Worm (Caenorhabditis elegans): ENCODE measurements around the gene C48B4.12.

- TF ChIP-seq unc-39 (tag; optimal IDR thresholded peaks at IDR 0.05), result no peak
- TF ChIP-seq nfya-1 (tag; optimal IDR thresholded peaks at IDR 0.05; ENCODE audit: insufficient read depth), result no peak
- no peak for TF ChIP-seq pha-4 (tag; optimal IDR thresholded peaks at IDR 0.05)
- TF ChIP-seq tbx-2 (tag; optimal IDR thresholded peaks at IDR 0.05), result no peak
- no peak for TF ChIP-seq ztf-11 (tag; optimal IDR thresholded peaks at IDR 0.05)
- TF ChIP-seq snpc-4 (tag; optimal IDR thresholded peaks at IDR 0.05), result no peak
- TF ChIP-seq fos-1 (tag; optimal IDR thresholded peaks at IDR 0.05), result no peak
Measured at ce11 chrIII:9556300-9556699, 40.8 kb upstream of the C48B4.12 start, which contains the start of gene ZK1098.11.
